Worm (Caenorhabditis elegans): ENCODE data around the gene ddr-1.

ce11 chrX:5509114-5509877 is 48.3 kb downstream of the ddr-1 start:
- TF ChIP-seq aly-2 (tag; optimal IDR thresholded peaks at IDR 0.05): no peak
- no peak for TF ChIP-seq lin-13 (GFP tag; optimal IDR thresholded peaks at IDR 0.05)
- no peak for TF ChIP-seq ztf-11 (tag; optimal IDR thresholded peaks at IDR 0.05)
- no peak for TF ChIP-seq egl-27 (tag; optimal IDR thresholded peaks at IDR 0.05)
- no peak for TF ChIP-seq ztf-1 (GFP tag; conservative IDR thresholded peaks at IDR 0.05)
- TF ChIP-seq blmp-1 (tag; optimal IDR thresholded peaks at IDR 0.05; ENCODE audit: insufficient read depth): no peak
- TF ChIP-seq unc-39 (tag; optimal IDR thresholded peaks at IDR 0.05): no peak

Data from whole organism, L2 larva.